Fruit fly (Drosophila melanogaster) S2 (cell line): ENCODE data around the gene Zw10.

Source experiments
- CG8478 ChIP-seq: fragments of >200 bp; optimal IDR thresholded peaks from 2 replicates; lab custom pipeline; 2018
- CTCF ChIP-seq, 2 experiments: fragments of >200 bp; optimal IDR thresholded peaks; 2 replicates each; lab custom pipeline; 2018

Gene Zw10

DNA sequence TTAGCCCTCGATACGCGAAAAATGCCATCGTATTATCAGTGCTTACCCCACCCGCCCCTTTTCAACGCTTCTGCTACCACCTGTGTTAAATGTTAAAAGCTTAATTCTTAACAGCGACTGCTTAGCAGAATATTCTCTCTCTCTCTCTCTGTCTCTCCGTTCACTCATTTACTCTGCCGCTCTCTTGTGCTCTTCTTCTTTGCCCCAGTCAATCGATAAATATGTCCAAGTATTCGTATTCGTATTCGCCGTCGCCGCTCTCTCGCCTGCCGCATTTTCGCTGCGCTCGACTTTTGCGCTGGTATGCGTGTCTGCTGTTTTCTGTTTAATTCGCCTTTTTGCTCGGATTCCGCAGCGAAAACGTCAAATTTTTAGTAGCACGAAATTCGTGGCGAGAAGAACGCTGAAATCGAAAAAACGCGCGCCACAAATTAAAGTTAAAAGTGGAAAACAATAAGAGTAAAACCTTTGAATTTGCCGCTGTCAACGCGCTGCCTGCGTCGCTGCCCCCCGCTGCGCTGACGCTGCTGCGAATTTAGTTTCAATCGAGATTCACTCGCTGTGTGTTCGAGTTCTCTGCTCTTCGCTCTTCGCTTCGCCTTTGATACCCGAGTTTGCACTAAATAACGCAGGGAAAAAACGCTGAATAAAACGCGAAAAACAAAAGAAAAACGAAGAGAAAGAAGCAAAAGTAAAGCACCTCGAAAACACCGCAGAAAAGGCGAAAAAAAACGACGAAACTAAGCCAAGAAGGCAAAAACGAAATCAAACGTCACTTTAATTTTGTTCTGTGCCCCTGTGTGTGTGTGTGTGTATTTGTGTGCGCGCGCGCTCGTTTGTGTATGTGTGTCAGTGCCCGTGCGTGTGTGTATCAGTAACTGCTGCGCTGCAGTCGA lies 38.7 kb downstream of the Zw10 start:
- TF ChIP-seq CG8478 = no peak
- TF ChIP-seq CTCF (optimal IDR thresholded peaks at IDR 0.05; lab: Kevin White, UChicago) = no peak

DNA sequence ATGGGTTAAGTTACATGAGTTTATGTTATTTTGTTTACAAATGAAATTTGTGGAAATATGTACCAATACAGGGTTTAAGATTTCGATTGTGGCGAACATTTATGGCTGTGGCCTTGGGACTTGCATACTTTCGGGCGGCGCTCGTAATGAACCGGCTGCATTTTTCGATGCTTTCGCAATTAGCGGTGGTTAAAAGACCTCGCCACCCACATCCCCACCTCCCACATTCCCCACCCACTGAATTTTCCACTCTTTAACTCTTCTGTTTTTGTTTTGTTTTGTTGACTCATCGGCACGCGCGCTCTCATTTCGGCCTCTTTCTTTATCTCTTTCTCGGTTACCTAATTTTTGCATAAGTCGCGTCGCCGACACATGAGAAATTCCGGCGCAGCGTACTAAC lies 41.6 kb downstream of the Zw10 start:
- TF ChIP-seq CTCF (optimal IDR thresholded peaks at IDR 0.05; lab: Kevin White, UChicago) (no peak), CG8478 (no peak)

- TF ChIP-seq CG8478 = no peak
- peak; percentile 23 to 40 for TF ChIP-seq CTCF (optimal IDR thresholded peaks at IDR 0.05; lab: Kevin White, UChicago)
Measured at dm6 chrX:2646022-2646761, 42.2 kb downstream of the Zw10 start.

DNA sequence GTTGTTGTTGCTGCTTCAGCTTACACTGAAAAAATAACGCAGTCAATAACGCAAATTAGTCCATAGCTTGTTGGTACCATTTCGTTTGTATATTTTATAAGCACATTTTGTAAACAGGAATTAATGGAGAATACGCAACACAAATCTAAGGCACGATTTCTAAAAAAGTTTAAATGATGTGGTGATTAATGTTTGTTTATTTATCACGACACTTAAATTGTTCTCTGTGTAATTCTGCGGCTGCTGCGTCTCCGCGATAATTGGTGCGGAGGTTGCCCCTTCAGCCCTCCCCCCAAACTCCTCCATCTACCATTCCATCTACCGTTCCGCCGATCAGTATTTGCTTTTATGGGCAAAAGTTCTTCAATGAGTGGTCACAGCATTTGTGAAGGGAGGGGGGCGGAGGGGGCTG lies 43.5 kb downstream of the Zw10 start:
- TF ChIP-seq CG8478 (no peak), CTCF (optimal IDR thresholded peaks at IDR 0.05; lab: Kevin White, UChicago) (no peak)

- TF ChIP-seq CG8478 (no peak), CTCF (optimal IDR thresholded peaks at IDR 0.05; lab: Kevin White, UChicago) (no peak)
Measured at dm6 chrX:2647950-2648613, 44.1 kb downstream of the Zw10 start.

dm6 chrX:2648959-2649358 lies 45.0 kb downstream of the Zw10 start:
- TF ChIP-seq CTCF (optimal IDR thresholded peaks at IDR 0.05; lab: Kevin White, UChicago) = no peak
- no peak for TF ChIP-seq CG8478

- TF ChIP-seq CTCF (optimal IDR thresholded peaks at IDR 0.05; lab: Kevin White, UChicago) = no peak
Measured at dm6 chrX:2651128-2651527, 47.1 kb downstream of the Zw10 start.

dm6 chrX:2652124-2652923 lies 48.3 kb downstream of the Zw10 start:
- TF ChIP-seq CTCF (optimal IDR thresholded peaks at IDR 0.05; lab: Kevin White, UChicago) = no peak
- TF ChIP-seq CG8478 = no peak

DNA sequence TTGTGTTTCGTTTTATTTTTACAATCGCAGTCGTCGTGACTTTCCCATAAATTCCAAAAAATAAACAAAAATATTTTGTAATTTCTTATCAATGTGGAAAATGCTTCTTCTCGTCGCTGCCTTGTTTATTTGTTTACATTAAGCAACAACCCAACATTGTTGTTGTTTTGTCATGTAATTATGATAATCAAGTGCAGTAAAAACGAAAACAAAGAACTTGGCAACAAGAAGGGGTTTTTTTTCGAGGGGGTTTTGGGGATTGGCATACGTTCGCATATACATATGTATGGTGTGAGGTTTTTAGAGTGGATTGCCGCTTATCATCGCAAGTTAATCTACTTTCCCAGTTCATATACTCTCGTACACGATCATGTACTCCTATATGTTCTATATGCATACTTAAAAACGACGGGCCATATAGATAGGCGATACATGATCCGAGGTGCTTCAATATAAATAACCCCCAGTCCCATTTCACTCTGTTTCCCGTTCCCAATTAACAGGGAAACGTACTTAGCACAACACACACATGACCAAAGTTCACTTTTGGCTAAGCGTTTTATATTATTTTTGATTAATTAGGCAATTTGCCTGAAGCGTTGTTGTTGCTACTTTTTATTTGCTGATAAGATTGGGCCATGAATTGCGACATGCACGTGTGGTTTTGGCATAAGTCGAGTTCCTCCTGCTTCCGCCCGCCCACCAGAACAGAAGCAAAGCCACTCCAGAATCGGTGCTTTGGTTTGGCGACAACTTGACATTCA lies 49.7 kb downstream of the Zw10 start:
- TF ChIP-seq CTCF (optimal IDR thresholded peaks at IDR 0.05; lab: Kevin White, UChicago) (no peak), CG8478 (no peak)

DNA sequence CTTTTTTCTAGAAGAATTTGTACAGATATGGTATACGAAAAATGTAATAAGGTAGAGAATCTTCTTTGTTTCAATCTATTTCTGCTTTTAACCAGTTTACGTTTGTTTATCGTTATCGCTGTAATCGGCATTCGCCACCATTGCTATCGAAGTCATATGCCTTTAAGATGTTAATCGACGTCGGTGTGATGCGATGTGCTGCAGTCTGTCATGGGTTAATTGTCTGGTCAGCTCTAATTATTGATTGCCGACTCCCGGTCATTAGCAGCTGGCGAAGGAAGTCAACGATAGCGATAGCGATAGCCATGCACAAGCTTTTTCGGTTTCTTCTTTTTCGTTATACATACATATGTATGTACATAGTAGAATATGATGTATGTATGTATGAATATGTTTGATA lies 51.5 kb downstream of the Zw10 start:
- TF ChIP-seq CG8478 (no peak), CTCF (optimal IDR thresholded peaks at IDR 0.05; lab: Kevin White, UChicago) (no peak)

- TF ChIP-seq CTCF (optimal IDR thresholded peaks at IDR 0.05; lab: Kevin White, UChicago) (peak; percentile 81 to 82), CG8478 (no peak)
Measured at dm6 chrX:2655998-2656397, 52.0 kb downstream of the Zw10 start.
